Worm (Caenorhabditis elegans) whole organism, late embryonic: ENCODE data around the gene srbc-34.

Source experiments
- F13H6.1 ChIP-seq: sonication (generic microtip); optimal IDR thresholded peaks from 2 replicates; lab custom pipeline; 2016; ENCODE audit warnings: missing genetic modification characterization, missing compliant biosample characterization
- K09A11.1 ChIP-seq: sonication (generic microtip); optimal IDR thresholded peaks from 2 replicates; lab custom pipeline; 2017; ENCODE audit warnings: antibody characterized with exemption, mild to moderate bottlenecking, missing genetic modification characterization, missing compliant biosample characterization; ENCODE audit not compliant: insufficient read depth
- Y22D7AL.16 ChIP-seq: sonication (generic microtip); optimal IDR thresholded peaks from 2 replicates; lab custom pipeline; 2016; ENCODE audit warnings: missing genetic modification characterization, missing compliant biosample characterization
- ama-1 ChIP-seq: fragments of 150-350 bp; optimal IDR thresholded peaks from 2 replicates; lab custom pipeline; 2014
- ceh-19 ChIP-seq: fragments of 200-800 bp; sonication (Bioruptor generic); optimal IDR thresholded peaks from 2 replicates; lab custom pipeline; 2018; ENCODE audit warnings: mild to moderate bottlenecking, missing genetic modification characterization, missing compliant biosample characterization
- ceh-30 ChIP-seq: fragments of 150-350 bp; optimal IDR thresholded peaks from 2 replicates; lab custom pipeline; 2014; ENCODE audit warnings: missing biosample characterization, missing genetic modification characterization
- ceh-48 ChIP-seq: sonication (generic microtip); optimal IDR thresholded peaks from 2 replicates; lab custom pipeline; 2016; ENCODE audit warnings: missing genetic modification characterization, inconsistent platforms, missing compliant biosample characterization
- ceh-6 ChIP-seq: fragments of 200-800 bp; sonication (Bioruptor generic); optimal IDR thresholded peaks from 2 replicates; lab custom pipeline; 2018; ENCODE audit warnings: mild to moderate bottlenecking, missing genetic modification characterization, missing compliant biosample characterization
- ceh-9 ChIP-seq: sonication (generic microtip); optimal IDR thresholded peaks from 2 replicates; lab custom pipeline; 2016; ENCODE audit warnings: mild to moderate bottlenecking, missing genetic modification characterization, inconsistent platforms, missing compliant biosample characterization
- dmd-4 ChIP-seq: sonication (generic microtip); optimal IDR thresholded peaks from 2 replicates; lab custom pipeline; 2016; ENCODE audit warnings: borderline replicate concordance, missing genetic modification characterization, missing compliant biosample characterization
- dve-1 ChIP-seq: sonication (generic microtip); optimal IDR thresholded peaks from 2 replicates; lab custom pipeline; 2017; ENCODE audit warnings: antibody characterized with exemption, mild to moderate bottlenecking, missing genetic modification characterization, missing compliant biosample characterization
- elt-4 ChIP-seq: sonication (generic microtip); optimal IDR thresholded peaks from 2 replicates; lab custom pipeline; 2016; ENCODE audit warnings: missing genetic modification characterization, missing compliant biosample characterization
- ets-4 ChIP-seq: sonication (generic microtip); optimal IDR thresholded peaks from 2 replicates; lab custom pipeline; 2016; ENCODE audit warnings: missing genetic modification characterization, missing compliant biosample characterization
- eyg-1 ChIP-seq: sonication (generic microtip); optimal IDR thresholded peaks from 2 replicates; lab custom pipeline; 2016; ENCODE audit warnings: missing genotype, missing genetic modification characterization, missing compliant biosample characterization
- fkh-10 ChIP-seq: fragments of 150-350 bp; optimal IDR thresholded peaks from 2 replicates; lab custom pipeline; 2014; ENCODE audit warnings: missing biosample characterization, missing genetic modification reagents, missing genetic modification characterization
- gmeb-2 ChIP-seq: sonication (generic microtip); optimal IDR thresholded peaks from 2 replicates; lab custom pipeline; 2016; ENCODE audit warnings: missing genetic modification characterization, inconsistent platforms, missing compliant biosample characterization
- hlh-8 ChIP-seq: sonication (generic microtip); optimal IDR thresholded peaks from 2 replicates; lab custom pipeline; 2016; ENCODE audit warnings: missing genotype, missing genetic modification characterization, missing compliant biosample characterization
- lim-6 ChIP-seq: sonication (generic microtip); optimal IDR thresholded peaks from 2 replicates; lab custom pipeline; 2016; ENCODE audit warnings: missing genetic modification characterization, missing compliant biosample characterization
- lin-11 ChIP-seq: fragments of 200-800 bp; sonication (Bioruptor generic); optimal IDR thresholded peaks from 2 replicates; lab custom pipeline; 2018; ENCODE audit warnings: mild to moderate bottlenecking, missing genetic modification characterization, missing compliant biosample characterization
- mec-3 ChIP-seq: sonication (generic microtip); optimal IDR thresholded peaks from 2 replicates; lab custom pipeline; 2016; ENCODE audit warnings: borderline replicate concordance, missing genetic modification characterization, missing compliant biosample characterization
- nfya-1 ChIP-seq: sonication (generic microtip); optimal IDR thresholded peaks from 2 replicates; lab custom pipeline; 2017; ENCODE audit warnings: missing genetic modification characterization, mild to moderate bottlenecking, missing compliant biosample characterization, antibody characterized with exemption, moderate library complexity
- nhr-11 ChIP-seq: fragments of 150-350 bp; optimal IDR thresholded peaks from 2 replicates; lab custom pipeline; 2014; ENCODE audit warnings: missing biosample characterization, missing genetic modification characterization
- nhr-232 ChIP-seq: sonication (generic microtip); optimal IDR thresholded peaks from 2 replicates; lab custom pipeline; 2016; ENCODE audit warnings: missing genetic modification characterization, missing compliant biosample characterization
- npax-4 ChIP-seq: sonication (generic microtip); optimal IDR thresholded peaks from 2 replicates; lab custom pipeline; 2016; ENCODE audit warnings: missing genetic modification characterization, missing compliant biosample characterization
- pag-3 ChIP-seq: sonication (generic microtip); optimal IDR thresholded peaks from 2 replicates; lab custom pipeline; 2016; ENCODE audit warnings: missing compliant biosample characterization, missing genetic modification characterization, borderline replicate concordance
- pat-9 ChIP-seq: fragments of 200-800 bp; sonication (Bioruptor generic); optimal IDR thresholded peaks from 2 replicates; lab custom pipeline; 2018; ENCODE audit warnings: mild to moderate bottlenecking, missing genetic modification characterization, moderate library complexity, missing compliant biosample characterization
- pax-1 ChIP-seq: fragments of 150-350 bp; optimal IDR thresholded peaks from 2 replicates; lab custom pipeline; 2014; ENCODE audit warnings: missing biosample characterization, missing genetic modification characterization
- pha-2 ChIP-seq: sonication (generic microtip); optimal IDR thresholded peaks from 2 replicates; lab custom pipeline; 2017; ENCODE audit warnings: mild to moderate bottlenecking, missing genetic modification characterization, missing compliant biosample characterization
- pqm-1 ChIP-seq: sonication (generic microtip); optimal IDR thresholded peaks from 2 replicates; lab custom pipeline; 2016; ENCODE audit warnings: missing genetic modification characterization, missing compliant biosample characterization
- rnt-1 ChIP-seq: sonication (generic microtip); optimal IDR thresholded peaks from 2 replicates; lab custom pipeline; 2016; ENCODE audit warnings: missing genetic modification characterization, missing compliant biosample characterization
- sox-4 ChIP-seq: sonication (generic microtip); optimal IDR thresholded peaks from 2 replicates; lab custom pipeline; 2017; ENCODE audit warnings: mild to moderate bottlenecking, missing genetic modification characterization, inconsistent platforms, missing compliant biosample characterization
- syd-9 ChIP-seq: sonication (generic microtip); optimal IDR thresholded peaks from 2 replicates; lab custom pipeline; 2016; ENCODE audit warnings: mild to moderate bottlenecking, missing genetic modification characterization, moderate library complexity, missing compliant biosample characterization
- tbx-2 ChIP-seq: sonication (generic microtip); optimal IDR thresholded peaks from 2 replicates; lab custom pipeline; 2016; ENCODE audit warnings: missing genetic modification characterization, missing compliant biosample characterization
- tbx-7 ChIP-seq: sonication (generic microtip); optimal IDR thresholded peaks from 2 replicates; lab custom pipeline; 2016; ENCODE audit warnings: missing genotype, missing genetic modification characterization, missing compliant biosample characterization
- ttx-3 ChIP-seq: sonication (generic microtip); optimal IDR thresholded peaks from 2 replicates; lab custom pipeline; 2016; ENCODE audit warnings: missing genetic modification reagents, missing genetic modification characterization, missing compliant biosample characterization
- unc-3 ChIP-seq, 2 experiments: fragments of 200-800 bp in 1 of 2; sonication (Bioruptor generic) in 1 of 2; sonication (generic microtip) in 1 of 2; conservative IDR thresholded peaks in 1 of 2; optimal IDR thresholded peaks in 1 of 2; 2 replicates each; pipeline versions ENCODE4 v1.3.6 to Lab custom; 2016 to 2022; ENCODE audit warnings: missing compliant biosample characterization in 2 of 2, missing genetic modification characterization in 2 of 2, missing genetic modification reagents in 1 of 2
- unc-42 ChIP-seq: sonication (generic microtip); optimal IDR thresholded peaks from 2 replicates; lab custom pipeline; 2016; ENCODE audit warnings: missing genotype, missing genetic modification characterization, missing compliant biosample characterization
- zip-5 ChIP-seq: sonication (generic microtip); optimal IDR thresholded peaks from 2 replicates; lab custom pipeline; 2016; ENCODE audit warnings: missing genetic modification characterization, missing compliant biosample characterization
- ztf-16 ChIP-seq: sonication (generic microtip); optimal IDR thresholded peaks from 2 replicates; lab custom pipeline; 2017; ENCODE audit warnings: missing genetic modification characterization, missing compliant biosample characterization

srbc-34 gene

DNA sequence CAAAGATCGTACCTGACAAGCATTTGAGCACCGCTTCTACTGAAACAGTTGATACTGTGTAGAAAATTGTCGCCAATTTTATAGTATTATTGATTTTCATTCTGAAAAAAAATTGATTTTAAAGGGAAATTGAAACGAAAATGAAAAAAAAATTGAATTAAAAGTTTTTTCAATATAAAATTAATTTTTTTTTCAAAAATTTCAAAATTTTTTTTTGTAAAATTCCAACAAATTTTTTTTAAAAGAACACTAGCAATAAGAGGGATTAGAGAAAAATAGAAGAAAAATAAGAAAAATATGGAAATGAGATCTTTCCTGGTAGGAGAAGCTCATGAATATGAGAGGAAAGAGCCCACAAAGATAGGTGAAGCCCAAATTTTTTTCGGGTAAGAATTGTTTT is 9.1 kb downstream of the srbc-34 start, which contains the start of gene Y113G7B.11:
Y113G7B.11 (minus strand) TSS at position 101 of the 400 bp plus-strand sequence.
- TF ChIP-seq tbx-2 = no peak
- no peak for TF ChIP-seq mec-3
- TF ChIP-seq gmeb-2 (tag; lab: Kevin White, UChicago) = no peak
- no peak for TF ChIP-seq unc-3 (GFP tag; conservative IDR thresholded peaks at IDR 0.05; lab: Robert Waterston, UW)
- no peak for TF ChIP-seq unc-3 (tag; optimal IDR thresholded peaks at IDR 0.05; lab: Kevin White, UChicago)
- TF ChIP-seq fkh-10 (GFP tag; lab: Kevin White, UChicago) = no peak
- TF ChIP-seq sox-4 (tag; lab: Kevin White, UChicago) = no peak
- TF ChIP-seq ama-1 (lab: Kevin White, UChicago) = no peak
- TF ChIP-seq dve-1 (tag; lab: Kevin White, UChicago) = no peak
- no peak for TF ChIP-seq lin-11 (tag; lab: Kevin White, UChicago)
- TF ChIP-seq F13H6.1 (tag; lab: Kevin White, UChicago) = no peak
- TF ChIP-seq ttx-3 (tag; lab: Kevin White, UChicago) = no peak

DNA sequence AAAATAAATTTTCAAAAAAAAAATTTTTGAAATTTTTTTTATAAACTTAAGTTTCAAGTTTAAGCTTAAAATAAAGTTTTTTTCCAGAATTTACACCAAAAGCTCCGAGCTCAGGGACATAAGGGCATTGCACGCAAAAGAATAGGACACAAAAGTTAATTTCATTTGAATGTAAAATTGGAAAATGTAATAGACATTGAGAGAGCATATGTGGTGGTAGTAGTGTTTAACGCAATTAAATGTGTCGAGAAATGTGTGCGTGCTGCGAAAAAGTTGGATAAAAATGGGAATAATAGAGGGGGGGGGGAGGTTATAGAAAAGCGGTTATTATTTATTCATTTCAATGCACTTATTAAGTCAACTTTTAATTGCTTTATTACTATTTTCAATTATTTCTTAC is 14.5 kb downstream of the srbc-34 start:
- TF ChIP-seq ceh-19 (no peak), unc-42 (tag; lab: Kevin White, UChicago) (peak; percentile 96), tbx-7 (tag; lab: Kevin White, UChicago) (no peak), ceh-9 (tag; lab: Kevin White, UChicago) (no peak), pag-3 (no peak)

DNA sequence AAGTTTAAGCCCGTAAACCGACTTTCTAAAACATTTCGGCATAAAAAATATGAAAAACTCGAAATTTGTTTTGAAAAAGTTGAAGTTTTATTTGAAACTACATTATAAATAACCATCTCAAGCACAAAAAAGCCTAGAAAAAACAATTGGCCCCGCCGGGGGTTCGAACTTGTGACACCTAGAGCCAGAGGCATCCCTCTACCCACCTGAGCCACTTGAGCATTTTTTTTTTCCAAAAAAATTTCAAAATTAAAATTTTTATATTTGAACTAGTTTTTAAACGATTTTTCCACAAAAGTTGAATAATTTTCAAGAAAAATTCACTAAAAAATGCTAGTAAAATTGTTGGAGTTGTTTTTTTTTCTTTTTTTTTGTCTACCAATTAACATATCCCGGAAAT is 17.6 kb downstream of the srbc-34 start:
- TF ChIP-seq ceh-19 (no peak), K09A11.1 (tag; lab: Kevin White, UChicago) (no peak), nfya-1 (tag; lab: Kevin White, UChicago) (no peak), zip-5 (tag; lab: Kevin White, UChicago) (no peak), nhr-232 (tag; lab: Kevin White, UChicago) (no peak), npax-4 (tag; lab: Kevin White, UChicago) (no peak), ets-4 (no peak), tbx-2 (no peak), nhr-11 (tag; lab: Kevin White, UChicago) (no peak), elt-4 (no peak), gmeb-2 (tag; lab: Kevin White, UChicago) (no peak)

DNA sequence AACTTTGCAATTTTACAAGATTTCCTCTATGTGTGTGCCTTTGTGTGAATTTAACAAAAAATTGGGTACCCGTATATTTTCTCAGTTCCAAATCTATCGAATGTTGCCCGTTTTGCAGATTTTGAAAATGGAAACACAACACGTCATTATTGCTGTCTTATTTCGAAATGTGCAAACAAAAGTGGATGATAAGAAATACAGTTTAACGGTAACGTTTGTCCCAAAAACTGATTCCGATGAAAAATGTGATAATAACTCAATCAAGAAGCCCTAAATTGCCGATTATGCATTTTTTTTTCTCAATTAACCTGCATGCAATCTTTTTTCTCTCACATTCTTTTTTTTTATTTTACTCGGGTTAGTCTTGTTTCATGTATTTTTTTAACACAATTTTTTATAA is 19.2 kb downstream of the srbc-34 start:
- TF ChIP-seq hlh-8 (tag; lab: Kevin White, UChicago) = no peak
- no peak for TF ChIP-seq pha-2 (tag; lab: Kevin White, UChicago)
- no peak for TF ChIP-seq ceh-30
- no peak for TF ChIP-seq nhr-232 (tag; lab: Kevin White, UChicago)
- no peak for TF ChIP-seq pat-9 (tag; lab: Kevin White, UChicago)
- TF ChIP-seq dmd-4 (tag; lab: Kevin White, UChicago) = no peak
- TF ChIP-seq rnt-1 (tag; lab: Kevin White, UChicago) = no peak
- TF ChIP-seq eyg-1 (tag; lab: Kevin White, UChicago) = no peak
- TF ChIP-seq Y22D7AL.16 (tag; lab: Kevin White, UChicago) = no peak
- TF ChIP-seq ztf-16 = no peak
- TF ChIP-seq pqm-1 (tag; lab: Kevin White, UChicago) = no peak
- no peak for TF ChIP-seq lim-6
- no peak for TF ChIP-seq ceh-48 (tag; lab: Kevin White, UChicago)
- no peak for TF ChIP-seq ceh-9 (tag; lab: Kevin White, UChicago)
- TF ChIP-seq elt-4 = no peak
- TF ChIP-seq ceh-6 (GFP tag; lab: Kevin White, UChicago) = no peak
- TF ChIP-seq K09A11.1 (tag; lab: Kevin White, UChicago) = no peak
- no peak for TF ChIP-seq syd-9 (tag; lab: Kevin White, UChicago)
- TF ChIP-seq pax-1 (tag; lab: Kevin White, UChicago) = no peak
- no peak for TF ChIP-seq sox-4 (tag; lab: Kevin White, UChicago)
